Fruit fly (Drosophila melanogaster) whole organism, embryonic: Measurements from ENCODE around the gene CG12016.
A peak's percentile ranks its signal among the peaks of the same experiment; 100 is the strongest.

Source experiments
- BEAF-32 ChIP-seq: fragments of 200-800 bp; sonication (Bioruptor generic); optimal IDR thresholded peaks from 3 replicates; lab custom pipeline; 2017; ENCODE audit warnings: missing biosample characterization, missing genetic modification characterization, mild to moderate bottlenecking, moderate library complexity, missing genetic modification reagents
- CG10565 ChIP-seq: fragments of 200-800 bp; sonication (Bioruptor generic); optimal IDR thresholded peaks from 3 replicates; lab custom pipeline; 2016; ENCODE audit warnings: missing biosample characterization, mild to moderate bottlenecking, missing genetic modification characterization
- CG10979 ChIP-seq: fragments of 200-800 bp; sonication (Bioruptor generic); optimal IDR thresholded peaks from 2 replicates; lab custom pipeline; 2018; ENCODE audit warnings: missing biosample characterization, mild to moderate bottlenecking, missing genetic modification characterization, moderate library complexity
- CG11085 ChIP-seq: fragments of 200-800 bp; sonication (Bioruptor generic); IDR thresholded peaks from 2 replicates; pipeline ENCODE4 v1.3.6; 2022; ENCODE audit warnings: missing biosample characterization, missing genetic modification characterization
- CG11456 ChIP-seq: fragments of 200-800 bp; sonication (Bioruptor generic); IDR thresholded peaks from 3 replicates; pipeline ENCODE4 v1.3.6; 2022; ENCODE audit warnings: missing biosample characterization, missing genetic modification characterization
- CG11695 ChIP-seq: fragments of 200-800 bp; sonication (Bioruptor generic); IDR thresholded peaks from 3 replicates; pipeline ENCODE4 v1.3.6; 2022; ENCODE audit warnings: missing biosample characterization, missing genetic modification characterization
- CG12659 ChIP-seq: fragments of 200-800 bp; sonication (Bioruptor generic); optimal IDR thresholded peaks from 3 replicates; lab custom pipeline; 2017; ENCODE audit warnings: mild to moderate bottlenecking, missing biosample characterization, missing genetic modification reagents, missing genetic modification characterization
- CG13287 ChIP-seq: fragments of 200-800 bp; sonication (Bioruptor generic); IDR thresholded peaks from 2 replicates; pipeline ENCODE4 v1.3.6; 2022; ENCODE audit warnings: missing biosample characterization, missing genetic modification characterization; ENCODE audit not compliant: partially characterized antibody
- CG15011 ChIP-seq: fragments of 200-800 bp; sonication (Bioruptor generic); optimal IDR thresholded peaks from 3 replicates; lab custom pipeline; 2018; ENCODE audit warnings: missing biosample characterization, mild to moderate bottlenecking, missing genetic modification characterization
- CG15479 ChIP-seq: fragments of 200-800 bp; sonication (Bioruptor generic); optimal IDR thresholded peaks from 3 replicates; lab custom pipeline; 2019; ENCODE audit warnings: missing biosample characterization, mild to moderate bottlenecking, missing genetic modification characterization, moderate library complexity
- CG17359 ChIP-seq: fragments of 200-800 bp; sonication (Bioruptor generic); optimal IDR thresholded peaks from 3 replicates; lab custom pipeline; 2018; ENCODE audit warnings: missing biosample characterization, mild to moderate bottlenecking, missing genetic modification characterization, moderate library complexity
- CG17612 ChIP-seq: fragments of 200-800 bp; sonication (Bioruptor generic); IDR thresholded peaks from 2 replicates; pipeline ENCODE4 v1.3.6; 2022; ENCODE audit warnings: missing biosample characterization, missing genetic modification characterization
- CG2678 ChIP-seq: fragments of 200-800 bp; sonication (Bioruptor generic); optimal IDR thresholded peaks from 3 replicates; lab custom pipeline; 2019; ENCODE audit warnings: missing biosample characterization, mild to moderate bottlenecking, missing genetic modification characterization, moderate library complexity
- CG2875 ChIP-seq: fragments of 200-800 bp; sonication (Bioruptor generic); optimal IDR thresholded peaks from 2 replicates; lab custom pipeline; 2017; ENCODE audit warnings: missing biosample characterization, mild to moderate bottlenecking, missing genetic modification characterization, missing genetic modification reagents
- CG3065 ChIP-seq: fragments of 200-800 bp; sonication (Bioruptor generic); optimal IDR thresholded peaks from 2 replicates; lab custom pipeline; 2016; ENCODE audit warnings: missing biosample characterization, missing genetic modification characterization
- CG33213 ChIP-seq: fragments of 200-800 bp; sonication (Bioruptor generic); optimal IDR thresholded peaks from 3 replicates; lab custom pipeline; 2016; ENCODE audit warnings: missing biosample characterization, missing genetic modification characterization
- CG3995 ChIP-seq: fragments of 200-800 bp; sonication (Bioruptor generic); optimal IDR thresholded peaks from 3 replicates; lab custom pipeline; 2016; ENCODE audit warnings: missing biosample characterization, missing genetic modification characterization
- CG7987 ChIP-seq: fragments of 200-800 bp; sonication (Bioruptor generic); optimal IDR thresholded peaks from 2 replicates; lab custom pipeline; 2018; ENCODE audit warnings: missing biosample characterization, mild to moderate bottlenecking, missing genetic modification characterization, moderate library complexity
- Chrac-16 ChIP-seq: fragments of 200-800 bp; sonication (Bioruptor generic); optimal IDR thresholded peaks from 3 replicates; lab custom pipeline; 2016; ENCODE audit warnings: missing biosample characterization, missing genetic modification characterization
- E2f1 ChIP-seq: fragments of 200-800 bp; sonication (Bioruptor generic); IDR thresholded peaks from 2 replicates; pipeline ENCODE4 v1.3.6; 2022; ENCODE audit warnings: missing biosample characterization, missing genetic modification characterization
- Elba2 ChIP-seq: fragments of 200-800 bp; sonication (Bioruptor generic); optimal IDR thresholded peaks from 3 replicates; lab custom pipeline; 2016; ENCODE audit warnings: missing biosample characterization, missing genetic modification characterization
- HLH54F ChIP-seq: fragments of 200-800 bp; sonication (Bioruptor generic); optimal IDR thresholded peaks from 3 replicates; lab custom pipeline; 2016; ENCODE audit warnings: missing biosample characterization, missing genetic modification characterization
- Lim3 ChIP-seq: fragments of 200-800 bp; sonication (Bioruptor generic); IDR thresholded peaks from 2 replicates; pipeline ENCODE4 v1.3.6; 2022; ENCODE audit warnings: missing biosample characterization, missing genetic modification characterization
- Optix ChIP-seq: fragments of 200-800 bp; sonication (Bioruptor generic); IDR thresholded peaks from 3 replicates; pipeline ENCODE4 v1.3.6; 2022; ENCODE audit warnings: missing biosample characterization, missing genetic modification characterization
- Vsx1 ChIP-seq: fragments of 200-800 bp; sonication (Bioruptor generic); optimal IDR thresholded peaks from 2 replicates; lab custom pipeline; 2017; ENCODE audit warnings: missing biosample characterization, mild to moderate bottlenecking, missing genetic modification characterization, missing genetic modification reagents
- Xbp1 ChIP-seq: fragments of 200-800 bp; sonication (Bioruptor generic); optimal IDR thresholded peaks from 3 replicates; lab custom pipeline; 2016; ENCODE audit warnings: missing biosample characterization, mild to moderate bottlenecking, missing genetic modification characterization
- bowl ChIP-seq: fragments of 200-800 bp; sonication (Bioruptor generic); IDR thresholded peaks from 2 replicates; pipeline ENCODE4 v1.3.6; 2022; ENCODE audit warnings: missing biosample characterization, missing genetic modification characterization
- bsh ChIP-seq, 2 experiments: fragments of 200-800 bp; sonication (Bioruptor generic); optimal IDR thresholded peaks; 2 replicates each; lab custom pipeline; 2017 to 2018; ENCODE audit warnings: mild to moderate bottlenecking in 2 of 2, missing biosample characterization in 2 of 2, missing genetic modification characterization in 2 of 2, moderate library complexity in 1 of 2
- chm ChIP-seq: fragments of 200-800 bp; sonication (Bioruptor generic); IDR thresholded peaks from 2 replicates; pipeline ENCODE4 v1.3.6; 2022; ENCODE audit warnings: missing biosample characterization, missing genetic modification characterization
- croc ChIP-seq: fragments of 200-800 bp; sonication (Bioruptor generic); conservative IDR thresholded peaks from 3 replicates; pipeline ENCODE4 v1.3.6; 2022; ENCODE audit warnings: missing biosample characterization, missing genetic modification characterization
- cwo ChIP-seq: fragments of 200-800 bp; sonication (Bioruptor generic); optimal IDR thresholded peaks from 3 replicates; lab custom pipeline; 2017; ENCODE audit warnings: missing biosample characterization, missing genetic modification characterization, mild to moderate bottlenecking, moderate library complexity, missing genetic modification reagents
- dati ChIP-seq: fragments of 200-800 bp; sonication (Bioruptor generic); IDR thresholded peaks from 2 replicates; pipeline ENCODE4 v1.3.6; 2022; ENCODE audit warnings: missing biosample characterization, missing genetic modification characterization
- ems ChIP-seq: fragments of 200-800 bp; sonication (Bioruptor generic); optimal IDR thresholded peaks from 3 replicates; lab custom pipeline; 2016; ENCODE audit warnings: missing biosample characterization, missing genetic modification characterization
- en ChIP-seq: fragments of 200-800 bp; sonication (Bioruptor generic); optimal IDR thresholded peaks from 2 replicates; lab custom pipeline; 2016; ENCODE audit warnings: missing biosample characterization, missing genetic modification characterization
- ewg ChIP-seq: fragments of 200-800 bp; sonication (Bioruptor generic); optimal IDR thresholded peaks from 3 replicates; lab custom pipeline; 2017; ENCODE audit warnings: mild to moderate bottlenecking, missing biosample characterization, missing genetic modification reagents, missing genetic modification characterization
- ftz-f1 ChIP-seq: fragments of 200-800 bp; sonication (Bioruptor generic); optimal IDR thresholded peaks from 2 replicates; lab custom pipeline; 2016; ENCODE audit warnings: missing biosample characterization, missing genetic modification characterization
- gro ChIP-seq: fragments of 200-800 bp; sonication (Bioruptor generic); optimal IDR thresholded peaks from 2 replicates; lab custom pipeline; 2016; ENCODE audit warnings: missing biosample characterization, missing genetic modification characterization
- h ChIP-seq: fragments of >200 bp; optimal IDR thresholded peaks from 2 replicates; lab custom pipeline; 2017
- kah ChIP-seq: fragments of 200-800 bp; sonication (Bioruptor generic); optimal IDR thresholded peaks from 2 replicates; lab custom pipeline; 2018; ENCODE audit warnings: missing biosample characterization, mild to moderate bottlenecking, missing genetic modification characterization
- kni ChIP-seq: fragments of 200-800 bp; sonication (Bioruptor generic); optimal IDR thresholded peaks from 3 replicates; lab custom pipeline; 2017; ENCODE audit warnings: mild to moderate bottlenecking, missing biosample characterization, missing genetic modification reagents, missing genetic modification characterization
- maf-S ChIP-seq: fragments of 200-800 bp; sonication (Bioruptor generic); optimal IDR thresholded peaks from 2 replicates; lab custom pipeline; 2016; ENCODE audit warnings: missing biosample characterization, missing genetic modification characterization
- mld ChIP-seq: fragments of 200-800 bp; sonication (Bioruptor generic); IDR thresholded peaks from 3 replicates; pipeline ENCODE4 v1.3.6; 2022; ENCODE audit warnings: missing biosample characterization, missing genetic modification characterization; ENCODE audit not compliant: partially characterized antibody
- org-1 ChIP-seq: fragments of 200-800 bp; sonication (Bioruptor generic); optimal IDR thresholded peaks from 2 replicates; lab custom pipeline; 2017; ENCODE audit warnings: missing biosample characterization, missing genetic modification characterization
- pho ChIP-seq: fragments of 200-800 bp; sonication (Bioruptor generic); optimal IDR thresholded peaks from 2 replicates; lab custom pipeline; 2016; ENCODE audit warnings: missing biosample characterization, missing genetic modification characterization
- ranshi ChIP-seq: fragments of 200-800 bp; sonication (Bioruptor generic); IDR thresholded peaks from 2 replicates; pipeline ENCODE4 v1.3.6; 2022; ENCODE audit warnings: missing biosample characterization, missing genetic modification characterization
- sens ChIP-seq: fragments of 200-800 bp; sonication (Bioruptor generic); peaks from one replicate; lab custom pipeline; 2016; ENCODE audit warnings: missing biosample characterization, missing genetic modification characterization
- sisA ChIP-seq: fragments of 200-800 bp; sonication (Bioruptor generic); IDR thresholded peaks from 2 replicates; pipeline ENCODE4 v1.3.6; 2022; ENCODE audit warnings: missing biosample characterization, missing genetic modification characterization
- so ChIP-seq: fragments of 200-800 bp; sonication (Bioruptor generic); IDR thresholded peaks from 3 replicates; pipeline ENCODE4 v1.3.6; 2022; ENCODE audit warnings: missing biosample characterization, missing genetic modification characterization
- sug ChIP-seq: fragments of 200-800 bp; optimal IDR thresholded peaks from 2 replicates; lab custom pipeline; 2019; ENCODE audit warnings: missing biosample characterization, mild to moderate bottlenecking, missing genetic modification characterization, moderate library complexity
- vnd ChIP-seq: fragments of 200-800 bp; sonication (Bioruptor generic); IDR thresholded peaks from 3 replicates; pipeline ENCODE4 v1.3.6; 2022; ENCODE audit warnings: missing biosample characterization, missing genetic modification characterization; ENCODE audit not compliant: partially characterized antibody
- zen2 ChIP-seq: fragments of 200-800 bp; sonication (Bioruptor generic); IDR thresholded peaks from 3 replicates; pipeline ENCODE4 v1.3.6; 2022; ENCODE audit warnings: missing biosample characterization, missing genetic modification characterization; ENCODE audit not compliant: partially characterized antibody

CG12016 gene

dm6 chr3L:3319223-3319643, at the start of gene CG12016, which contains the start of the genes PIG-C and Dpm2 (continued):
- TF ChIP-seq CG33213 (GFP tag; lab: Kevin White, UChicago) = peak; percentile 55
- TF ChIP-seq BEAF-32 = peak; percentile 100
- peak; percentile 23 for TF ChIP-seq CG7987 (GFP tag; lab: Kevin White, UChicago)
- TF ChIP-seq org-1 (GFP tag; lab: Kevin White, UChicago) = no peak
- TF ChIP-seq Elba2 (GFP tag; lab: Kevin White, UChicago) = peak; percentile 58
- peak; percentile 8 for TF ChIP-seq CG3065 (GFP tag; lab: Kevin White, UChicago)
- TF ChIP-seq Xbp1 (GFP tag; lab: Kevin White, UChicago) = peak; percentile 76
- peak; percentile 81 for TF ChIP-seq Chrac-16
- no peak for TF ChIP-seq cwo
- no peak for TF ChIP-seq chm
- peak; percentile 92 for TF ChIP-seq CG15479 (GFP tag; lab: Kevin White, UChicago)
- peak; percentile 96 for TF ChIP-seq vnd
- no peak for TF ChIP-seq kni
- TF ChIP-seq Optix (GFP tag; lab: Robert Waterston, UW) = no peak
- 0 out of 2 replicates have a peak, but pooled peaks have one; percentile 45 for TF ChIP-seq E2f1 (GFP tag; lab: Robert Waterston, UW)
- peak; percentile 71 for TF ChIP-seq sisA (GFP tag; lab: Robert Waterston, UW)
- TF ChIP-seq CG3995 (GFP tag; lab: Kevin White, UChicago) = peak; percentile 94
- TF ChIP-seq CG10979 = peak; percentile 30
- peak in 1 of 2 experiments; percentile 43 for TF ChIP-seq bsh (GFP tag; optimal IDR thresholded peaks at IDR 0.05; lab: Kevin White, UChicago)
- no peak for TF ChIP-seq CG11695 (GFP tag; lab: Robert Waterston, UW)
- TF ChIP-seq CG2875 (GFP tag; lab: Kevin White, UChicago) = no peak
- peak; percentile 76; the same call in 2 of the 3 replicates for TF ChIP-seq CG11456
- TF ChIP-seq Lim3 (GFP tag; lab: Robert Waterston, UW) = no peak
- no peak for TF ChIP-seq CG10565
- no peak for TF ChIP-seq so (GFP tag; lab: Robert Waterston, UW)
- no peak for TF ChIP-seq bowl
- TF ChIP-seq ranshi (GFP tag; lab: Robert Waterston, UW) = 0 out of 2 replicates have a peak, but pooled peaks have one; percentile 58
- peak; percentile 92 for TF ChIP-seq zen2 (GFP tag; lab: Robert Waterston, UW)
- TF ChIP-seq gro (GFP tag; lab: Kevin White, UChicago) = peak; percentile 83
- peak; percentile 66 for TF ChIP-seq maf-S (GFP tag; lab: Kevin White, UChicago)
- peak; percentile 48 for TF ChIP-seq CG17359 (tag; lab: Kevin White, UChicago)
- TF ChIP-seq HLH54F (GFP tag; lab: Kevin White, UChicago) = peak; percentile 78
- peak; percentile 80 for TF ChIP-seq ewg (GFP tag; lab: Kevin White, UChicago)
- TF ChIP-seq mld (GFP tag; lab: Robert Waterston, UW) = peak; percentile 79; the same call in 2 of the 3 replicates
- TF ChIP-seq croc (GFP tag; lab: Robert Waterston, UW) = peak; percentile 58
- peak; percentile 33 for TF ChIP-seq kah (GFP tag; lab: Kevin White, UChicago)
- TF ChIP-seq pho (GFP tag; lab: Kevin White, UChicago) = peak; percentile 73
- TF ChIP-seq sens (GFP tag; lab: Kevin White, UChicago) = peak; percentile 92
- peak; percentile 52 for TF ChIP-seq ems (GFP tag; lab: Kevin White, UChicago)
- no peak for TF ChIP-seq h (lab: Kevin White, UChicago)
- TF ChIP-seq CG15011 (GFP tag; lab: Kevin White, UChicago) = no peak
- peak; percentile 54 for TF ChIP-seq CG11085
- peak; percentile 97 for TF ChIP-seq CG13287 (GFP tag; lab: Robert Waterston, UW)
- no peak for TF ChIP-seq dati (GFP tag; lab: Robert Waterston, UW)
- peak; percentile 48 for TF ChIP-seq ftz-f1 (GFP tag; lab: Kevin White, UChicago)
- no peak for TF ChIP-seq CG2678
- TF ChIP-seq en = peak; percentile 35
- no peak for TF ChIP-seq Vsx1
- TF ChIP-seq CG17612 = no peak
- TF ChIP-seq sug (tag; lab: Kevin White, UChicago) = peak; percentile 81
- TF ChIP-seq CG12659 (GFP tag; lab: Kevin White, UChicago) = peak; percentile 86
